Worm (Caenorhabditis elegans) whole organism, L1 larva: ENCODE measurements around the gene K09F5.6.

Source experiments
- lin-15B ChIP-seq: fragments of 150-350 bp; sonication (generic microtip); optimal IDR thresholded peaks from 3 replicates; lab custom pipeline; 2014; ENCODE audit warnings: missing biosample characterization, missing genetic modification characterization
- nhr-11 ChIP-seq: fragments of 150-350 bp; optimal IDR thresholded peaks from 2 replicates; lab custom pipeline; 2014; ENCODE audit warnings: missing biosample characterization, missing genetic modification characterization

DNA sequence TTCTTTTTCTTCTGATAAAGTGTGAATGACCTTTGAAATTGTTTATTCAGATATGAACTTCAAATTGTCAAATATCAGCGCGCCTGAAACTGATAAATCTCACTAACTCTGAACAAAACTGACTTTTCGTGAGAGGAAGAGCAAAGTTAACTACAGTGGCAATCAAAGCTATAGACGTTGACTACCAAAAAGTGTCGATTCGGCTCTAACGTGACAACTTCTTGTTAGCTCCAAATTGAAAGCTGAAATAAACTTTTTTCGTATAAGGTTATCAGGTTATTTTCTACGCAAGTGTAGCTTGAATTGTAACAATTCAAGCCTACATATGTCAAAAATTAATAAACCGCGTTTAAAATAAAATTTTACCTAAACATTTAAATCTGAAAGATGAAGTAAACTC lies 7.3 kb downstream of the K09F5.6 start:
- no peak for TF ChIP-seq lin-15B (tag; lab: Kevin White, UChicago)
- no peak for TF ChIP-seq nhr-11 (tag; lab: Kevin White, UChicago)
